Worm (Caenorhabditis elegans): Measurements from ENCODE around the gene F36H5.4.

DNA sequence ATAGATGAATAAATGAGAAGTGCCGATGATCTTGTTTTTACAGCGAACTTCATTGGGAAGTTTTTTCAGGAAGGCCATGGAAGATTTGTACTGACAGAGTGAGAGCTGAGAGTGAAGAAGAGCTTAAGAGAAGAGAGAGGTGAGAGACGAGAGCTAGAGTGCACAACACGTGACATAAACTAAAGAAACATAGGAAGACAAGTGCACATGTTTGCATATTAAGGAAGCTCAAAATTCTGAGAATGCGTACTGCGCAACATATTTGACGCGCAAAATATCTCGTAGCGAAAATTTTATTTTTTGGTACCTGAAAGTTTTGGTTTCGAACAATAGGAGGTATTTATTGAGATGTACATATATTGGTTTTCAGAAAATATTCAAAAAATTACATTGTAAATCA lies 46.6 kb downstream of the F36H5.4 start, which contains the start of gene C08F1.8:
- no peak for TF ChIP-seq W03F9.2 (tag; optimal IDR thresholded peaks at IDR 0.05)
- TF ChIP-seq him-1 (tag; optimal IDR thresholded peaks at IDR 0.05): no peak
- no peak for TF ChIP-seq dao-5 (tag; optimal IDR thresholded peaks at IDR 0.05)

Measured in whole organism, L4/young adult.